Worm (Caenorhabditis elegans): ENCODE data around the gene luc-7L.
A peak's percentile ranks its signal among the peaks of the same experiment; 100 is the strongest.

Gene luc-7L

ce11 chrII:7705152-7705551, 2.1 kb downstream of the luc-7L start, which contains the start of gene B0495.7:
B0495.7 (minus strand) TSS chrII:7705233.
- TF ChIP-seq nhr-80 (tag; optimal IDR thresholded peaks at IDR 0.05) (peak; percentile 73), attf-3 (GFP tag; conservative IDR thresholded peaks at IDR 0.05) (no peak), dox-1 (GFP tag; IDR thresholded peaks at IDR 0.05) (no peak), cebp-1 (GFP tag; IDR thresholded peaks at IDR 0.05) (no peak), cebp-1 (tag; optimal IDR thresholded peaks at IDR 0.05) (peak; percentile 46), egrh-3 (GFP tag; IDR thresholded peaks at IDR 0.05) (no peak), nfya-1 (tag; optimal IDR thresholded peaks at IDR 0.05; ENCODE audit: borderline replicate concordance, insufficient read depth) (no peak), sea-2 (GFP tag; IDR thresholded peaks at IDR 0.05) (no peak), madf-3 (GFP tag; IDR thresholded peaks at IDR 0.05) (no peak)

ce11 chrII:7704387-7704786, 2.9 kb downstream of the luc-7L start:
- TF ChIP-seq F23B12.7 (tag; optimal IDR thresholded peaks at IDR 0.05; ENCODE audit: insufficient read depth) (no peak), nfya-2 (GFP tag; IDR thresholded peaks at IDR 0.05) (no peak)

- peak; percentile 49 for TF ChIP-seq lsl-1 (GFP tag; optimal IDR thresholded peaks at IDR 0.05)
- TF ChIP-seq dpff-1 (tag; optimal IDR thresholded peaks at IDR 0.05), result no peak
These were observed 8.3 kb downstream of the luc-7L start, which contains the start of the genes moa-2 and cdk-11.1 for ce11 chrII:7699009-7699408. moa-2 (minus strand) TSS chrII:7699033. cdk-11.1 (plus strand) TSS chrII:7699235.

ce11 chrII:7698406-7698805, 8.9 kb downstream of the luc-7L start, which contains the start of gene B0495.5:
B0495.5 (minus strand) TSS chrII:7698506.
- TF ChIP-seq ama-1 (optimal IDR thresholded peaks at IDR 0.05) (no peak), ama-1 (GFP tag; optimal IDR thresholded peaks at IDR 0.05) (no peak), F23B12.7 (tag; optimal IDR thresholded peaks at IDR 0.05; ENCODE audit: insufficient read depth) (no peak), nhr-90 (tag; optimal IDR thresholded peaks at IDR 0.05) (no peak), nhr-80 (tag; optimal IDR thresholded peaks at IDR 0.05) (no peak), nfyb-1 (GFP tag; IDR thresholded peaks at IDR 0.05) (no peak), B0035.1 (tag; optimal IDR thresholded peaks at IDR 0.05) (no peak), nhr-179 (tag; optimal IDR thresholded peaks at IDR 0.05) (no peak), D2030.7 (GFP tag; IDR thresholded peaks at IDR 0.05) (no peak; the same call in 1 of the 2 replicates), somi-1 (GFP tag; optimal IDR thresholded peaks at IDR 0.05) (no peak), hlh-26 (GFP tag; conservative IDR thresholded peaks at IDR 0.05) (no peak), T07F8.4 (tag; optimal IDR thresholded peaks at IDR 0.05) (no peak), ztf-18 (tag; optimal IDR thresholded peaks at IDR 0.05) (no peak), F39B2.1 (GFP tag; IDR thresholded peaks at IDR 0.05) (no peak), lir-1 (GFP tag; conservative IDR thresholded peaks at IDR 0.05) (no peak)

- TF ChIP-seq madf-6 (GFP tag; IDR thresholded peaks at IDR 0.05) (no peak), hlh-26 (GFP tag; conservative IDR thresholded peaks at IDR 0.05) (no peak), gei-17 (GFP tag; optimal IDR thresholded peaks at IDR 0.05) (no peak), K12H6.12 (tag; optimal IDR thresholded peaks at IDR 0.05) (no peak), tbp1 (GFP tag; optimal IDR thresholded peaks at IDR 0.05) (no peak), ztf-26 (tag; optimal IDR thresholded peaks at IDR 0.05) (no peak), ceh-100 (GFP tag; IDR thresholded peaks at IDR 0.05) (no peak), lsl-1 (GFP tag; optimal IDR thresholded peaks at IDR 0.05) (no peak), rcor-1 (GFP tag; IDR thresholded peaks at IDR 0.05) (no peak), atf-7 (tag; optimal IDR thresholded peaks at IDR 0.05) (no peak), die-1 (tag; optimal IDR thresholded peaks at IDR 0.05) (no peak), efl-1 (GFP tag; optimal IDR thresholded peaks at IDR 0.05) (no peak), unc-62 (GFP tag; optimal IDR thresholded peaks at IDR 0.05) (no peak), madf-10 (tag; optimal IDR thresholded peaks at IDR 0.05) (no peak), F10E7.11 (tag; optimal IDR thresholded peaks at IDR 0.05) (no peak), C06A6.2 (GFP tag; conservative IDR thresholded peaks at IDR 0.05) (no peak)
These were observed 10.1 kb downstream of the luc-7L start for ce11 chrII:7697156-7697555.
